Fruit fly (Drosophila melanogaster) whole organism: ENCODE results near the gene bun.

ENCODE experiments used
- CG8478 ChIP-seq: fragments of >200 bp; optimal IDR thresholded peaks from 2 replicates; lab custom pipeline; 2018; ENCODE audit warnings: inconsistent platforms
- EcR ChIP-seq, 2 experiments: fragments of >200 bp; optimal IDR thresholded peaks; 2 replicates each; lab custom pipeline; 2017; ENCODE audit warnings: missing biosample characterization in 2 of 2, missing genetic modification characterization in 2 of 2, missing genetic modification reagents in 2 of 2
- pan ChIP-seq: fragments of >200 bp; optimal IDR thresholded peaks from 2 replicates; lab custom pipeline; 2017
- psq ChIP-seq: fragments of >200 bp; optimal IDR thresholded peaks from 2 replicates; lab custom pipeline; 2017

DNA sequence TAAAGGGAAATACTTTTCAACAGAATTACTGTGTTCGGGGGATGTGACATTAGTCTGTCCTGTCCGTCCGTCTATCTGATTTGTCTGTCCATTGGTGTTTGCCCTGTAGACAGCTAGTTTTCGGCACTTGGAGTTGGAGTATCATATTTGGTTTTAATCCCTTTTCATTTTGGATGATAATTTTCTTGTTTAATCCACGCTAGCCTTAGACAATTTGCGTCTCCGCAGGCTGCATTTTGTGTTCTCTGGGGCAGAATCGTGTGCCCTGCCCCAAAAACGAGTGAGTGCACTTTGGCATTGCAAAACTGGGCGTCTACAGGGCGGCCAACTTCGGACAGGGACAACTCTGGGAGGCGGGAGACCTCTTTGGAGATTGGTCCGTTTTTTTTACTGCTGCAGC is 90.7 kb downstream of the bun start:
- TF ChIP-seq EcR (GFP tag; optimal IDR thresholded peaks at IDR 0.05; lab: Kevin White, UChicago) (no peak), CG8478 (lab: Kevin White, UChicago) (no peak), psq (lab: Kevin White, UChicago) (no peak), pan (lab: Kevin White, UChicago) (no peak)
